Worm (Caenorhabditis elegans) whole organism, L4/young adult: ENCODE results near the gene nhr-118.

Source experiments
- W03F9.2 ChIP-seq: fragments of 150-350 bp; optimal IDR thresholded peaks from 2 replicates; lab custom pipeline; 2014; ENCODE audit warnings: missing biosample characterization, missing genetic modification characterization
- dao-5 ChIP-seq: sonication (generic microtip); optimal IDR thresholded peaks from 2 replicates; lab custom pipeline; 2016; ENCODE audit warnings: missing genotype, missing genetic modification characterization, moderate library complexity, missing compliant biosample characterization
- him-1 ChIP-seq: sonication (generic microtip); optimal IDR thresholded peaks from 2 replicates; lab custom pipeline; 2016; ENCODE audit warnings: missing genotype, missing genetic modification reagents, missing genetic modification characterization, missing compliant biosample characterization

DNA sequence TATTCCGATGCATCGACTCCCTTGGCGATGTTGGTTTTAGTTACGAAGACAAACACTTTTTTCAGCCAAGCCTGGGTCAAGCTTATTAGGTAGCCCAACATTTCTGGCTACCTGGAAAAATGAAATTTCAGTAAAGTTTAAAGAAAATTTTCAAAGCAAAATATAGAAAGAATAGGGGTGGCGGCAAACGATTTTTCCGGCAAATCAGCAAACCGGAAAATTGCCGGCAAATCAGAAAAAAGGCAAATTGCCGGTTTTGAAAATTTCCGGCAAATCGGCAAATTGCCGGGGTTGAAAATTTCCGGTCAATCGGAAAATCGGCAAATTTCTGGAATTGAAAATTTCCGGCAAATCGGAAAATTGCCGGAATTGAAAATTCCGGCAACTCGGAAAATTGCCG, 30.0 kb upstream of the nhr-118 start, which contains the start of gene F32D1.8:
- TF ChIP-seq him-1 (no peak), dao-5 (no peak), W03F9.2 (no peak)
